Fruit fly (Drosophila melanogaster): Measurements from ENCODE around the gene CG33322.

The CG33322 gene

DNA sequence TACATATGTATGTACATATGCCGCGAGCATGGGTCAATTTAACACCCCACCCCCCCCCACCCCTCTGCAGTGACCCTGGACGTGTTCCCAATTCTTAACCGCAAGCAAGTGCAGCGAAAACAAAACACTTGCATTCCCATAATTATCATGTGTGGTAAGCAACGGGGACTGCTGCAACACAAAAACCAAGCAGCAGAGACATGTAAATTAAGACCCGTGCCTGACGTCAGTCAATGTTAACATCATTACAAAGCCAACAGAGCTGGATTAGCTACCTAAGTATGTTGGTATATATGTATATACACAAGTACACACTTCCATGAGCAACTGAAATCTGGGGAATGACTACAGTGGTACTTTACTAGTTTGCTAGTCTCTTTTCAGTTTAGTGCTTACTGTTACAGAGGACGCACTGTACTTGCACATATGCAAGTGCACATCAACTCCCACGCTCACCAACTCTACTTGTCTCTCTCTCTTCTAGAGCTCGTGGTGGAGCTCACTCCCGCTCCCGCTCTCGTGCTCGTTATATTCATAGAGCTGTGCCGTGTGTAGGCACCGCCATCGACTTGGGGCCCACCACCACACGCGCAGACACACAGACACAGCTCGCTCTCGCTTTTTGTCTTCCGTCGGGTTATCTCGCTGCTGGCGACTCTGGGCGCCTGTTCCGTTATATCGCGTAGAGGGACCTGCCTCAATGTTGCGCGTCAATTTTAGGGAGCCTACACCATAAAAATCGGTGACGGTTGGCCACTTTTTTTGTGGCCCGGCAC lies 5.4 kb upstream of the CG33322 start (continued):
- TF ChIP-seq Dll (GFP tag; IDR thresholded peaks at IDR 0.05; ENCODE audit: partially characterized antibody), result peak; percentile 70; the same call in 3 of the 4 replicates
- TF ChIP-seq Rx (GFP tag; IDR thresholded peaks at IDR 0.05), result no peak
- TF ChIP-seq Atf-2 (GFP tag; optimal IDR thresholded peaks at IDR 0.05), result no peak
- TF ChIP-seq Stat92E (GFP tag; optimal IDR thresholded peaks at IDR 0.05), result peak in 1 of 3 experiments; percentile 32
- peak; percentile 24 for TF ChIP-seq CG4424 (GFP tag; optimal IDR thresholded peaks at IDR 0.05)
- TF ChIP-seq ems (GFP tag; optimal IDR thresholded peaks at IDR 0.05), result no peak
- TF ChIP-seq nerfin-2 (GFP tag; IDR thresholded peaks at IDR 0.05; ENCODE audit: partially characterized antibody), result no peak
- no peak for TF ChIP-seq CG6654 (GFP tag; optimal IDR thresholded peaks at IDR 0.05)
- TF ChIP-seq NfI (GFP tag; optimal IDR thresholded peaks at IDR 0.05), result no peak
- no peak for TF ChIP-seq unpg (GFP tag; optimal IDR thresholded peaks at IDR 0.05)
- no peak for TF ChIP-seq CG6683 (GFP tag; optimal IDR thresholded peaks at IDR 0.05)
- TF ChIP-seq Trl (optimal IDR thresholded peaks at IDR 0.05), result peak; percentile 84 to 90
- TF ChIP-seq Trl (GFP tag; optimal IDR thresholded peaks at IDR 0.05), result no peak
- TF ChIP-seq Med (GFP tag), result peak; percentile 87
- TF ChIP-seq ap (GFP tag; IDR thresholded peaks at IDR 0.05), result no peak
- TF ChIP-seq CoRest (tag; optimal IDR thresholded peaks at IDR 0.05), result no peak
- TF ChIP-seq CG13287 (GFP tag; IDR thresholded peaks at IDR 0.05; ENCODE audit: partially characterized antibody), result peak; percentile 56
- peak; percentile 14 for TF ChIP-seq CG18262 (tag; optimal IDR thresholded peaks at IDR 0.05)
- TF ChIP-seq CG14860 (GFP tag; IDR thresholded peaks at IDR 0.05; ENCODE audit: partially characterized antibody), result no peak
- TF ChIP-seq CG3995 (GFP tag; optimal IDR thresholded peaks at IDR 0.05), result no peak
- no peak for TF ChIP-seq Mrtf (GFP tag; IDR thresholded peaks at IDR 0.05)
- no peak for TF ChIP-seq lola (GFP tag; optimal IDR thresholded peaks at IDR 0.05)
- peak; percentile 5 for TF ChIP-seq phol (tag; optimal IDR thresholded peaks at IDR 0.05)
- TF ChIP-seq tio (GFP tag; optimal IDR thresholded peaks at IDR 0.05), result no peak
- no peak for TF ChIP-seq peb (GFP tag; IDR thresholded peaks at IDR 0.05)
- TF ChIP-seq twi (tag; optimal IDR thresholded peaks at IDR 0.05), result no peak
- no peak for TF ChIP-seq tll (GFP tag; optimal IDR thresholded peaks at IDR 0.05)
- 0 out of 3 replicates have a peak, but pooled peaks have one; percentile 27 for TF ChIP-seq dysf (GFP tag; IDR thresholded peaks at IDR 0.05)
- peak; percentile 10 for TF ChIP-seq CG17912 (GFP tag; optimal IDR thresholded peaks at IDR 0.05)
- TF ChIP-seq tna (GFP tag; IDR thresholded peaks at IDR 0.05; ENCODE audit: partially characterized antibody), result peak; percentile 44; the same call in 1 of the 2 replicates
- peak; percentile 97 for TF ChIP-seq abd-A (tag; optimal IDR thresholded peaks at IDR 0.05)
- TF ChIP-seq CG7786 (GFP tag; optimal IDR thresholded peaks at IDR 0.05), result no peak
- no peak for TF ChIP-seq CG16813 (GFP tag; IDR thresholded peaks at IDR 0.05; ENCODE audit: partially characterized antibody)
- no peak for TF ChIP-seq ewg (GFP tag; optimal IDR thresholded peaks at IDR 0.05)
- peak; percentile 50 for TF ChIP-seq Kr (GFP tag; optimal IDR thresholded peaks at IDR 0.05)
- TF ChIP-seq CG6813 (GFP tag; optimal IDR thresholded peaks at IDR 0.05), result peak; percentile 18
- peak; percentile 76 for TF ChIP-seq ftz-f1 (GFP tag; optimal IDR thresholded peaks at IDR 0.05)
- TF ChIP-seq ind (GFP tag; optimal IDR thresholded peaks at IDR 0.05), result peak; percentile 5
- no peak for TF ChIP-seq odd (GFP tag; optimal IDR thresholded peaks at IDR 0.05)
- no peak for TF ChIP-seq cad (GFP tag; optimal IDR thresholded peaks at IDR 0.05)
- TF ChIP-seq CG10431 (GFP tag; optimal IDR thresholded peaks at IDR 0.05), result peak; percentile 36
- TF ChIP-seq gem (tag; optimal IDR thresholded peaks at IDR 0.05), result no peak
- peak; percentile 63 for TF ChIP-seq Blimp-1 (GFP tag; optimal IDR thresholded peaks at IDR 0.05)
- no peak for TF ChIP-seq sc (optimal IDR thresholded peaks at IDR 0.05)
- no peak for TF ChIP-seq sc (GFP tag; optimal IDR thresholded peaks at IDR 0.05)
- TF ChIP-seq Hr3 (GFP tag; optimal IDR thresholded peaks at IDR 0.05), result no peak
- TF ChIP-seq Fer1 (GFP tag; optimal IDR thresholded peaks at IDR 0.05), result peak; percentile 56
- TF ChIP-seq tap (tag; optimal IDR thresholded peaks at IDR 0.05), result no peak

Measured in whole organism, embryonic.